Worm (Caenorhabditis elegans) whole organism, late embryonic: ENCODE results near the gene ZK1236.5.
A peak's percentile ranks its signal among the peaks of the same experiment; 100 is the strongest.

ENCODE experiments used
- C38D4.7 ChIP-seq: fragments of 200-800 bp; sonication (Bioruptor generic); optimal IDR thresholded peaks from 2 replicates; lab custom pipeline; 2018; ENCODE audit warnings: mild to moderate bottlenecking, missing genetic modification characterization, moderate library complexity, missing compliant biosample characterization
- F13H6.1 ChIP-seq: sonication (generic microtip); optimal IDR thresholded peaks from 2 replicates; lab custom pipeline; 2016; ENCODE audit warnings: missing genetic modification characterization, missing compliant biosample characterization
- ahr-1 ChIP-seq: sonication (generic microtip); optimal IDR thresholded peaks from 2 replicates; lab custom pipeline; 2016; ENCODE audit warnings: missing genetic modification characterization, missing compliant biosample characterization
- ama-1 ChIP-seq: fragments of 150-350 bp; optimal IDR thresholded peaks from 2 replicates; lab custom pipeline; 2014
- ceh-18 ChIP-seq: sonication (generic microtip); optimal IDR thresholded peaks from 2 replicates; lab custom pipeline; 2016; ENCODE audit warnings: missing genetic modification characterization, missing compliant biosample characterization
- ceh-19 ChIP-seq: fragments of 200-800 bp; sonication (Bioruptor generic); optimal IDR thresholded peaks from 2 replicates; lab custom pipeline; 2018; ENCODE audit warnings: mild to moderate bottlenecking, missing genetic modification characterization, missing compliant biosample characterization
- ceh-2 ChIP-seq: sonication (generic microtip); optimal IDR thresholded peaks from 2 replicates; lab custom pipeline; 2016; ENCODE audit warnings: missing genotype, missing genetic modification characterization, missing compliant biosample characterization
- ceh-22 ChIP-seq: sonication (generic microtip); optimal IDR thresholded peaks from 2 replicates; lab custom pipeline; 2017; ENCODE audit warnings: missing biosample characterization, missing genetic modification characterization
- ceh-24 ChIP-seq: sonication (generic microtip); optimal IDR thresholded peaks from 2 replicates; lab custom pipeline; 2016; ENCODE audit warnings: mild to moderate bottlenecking, missing genetic modification characterization, missing compliant biosample characterization
- ceh-30 ChIP-seq: fragments of 150-350 bp; optimal IDR thresholded peaks from 2 replicates; lab custom pipeline; 2014; ENCODE audit warnings: missing biosample characterization, missing genetic modification characterization
- ceh-31 ChIP-seq: sonication (generic microtip); optimal IDR thresholded peaks from 2 replicates; lab custom pipeline; 2016; ENCODE audit warnings: missing genetic modification characterization, missing compliant biosample characterization
- ceh-34 ChIP-seq: sonication (generic microtip); optimal IDR thresholded peaks from 2 replicates; lab custom pipeline; 2016; ENCODE audit warnings: mild to moderate bottlenecking, missing genetic modification characterization, missing compliant biosample characterization
- ceh-45 ChIP-seq: fragments of 200-800 bp; sonication (Bioruptor generic); IDR thresholded peaks from 2 replicates; pipeline ENCODE4 v1.3.6; 2022; ENCODE audit warnings: missing genetic modification reagents, missing genetic modification characterization, missing compliant biosample characterization
- ceh-48 ChIP-seq: sonication (generic microtip); optimal IDR thresholded peaks from 2 replicates; lab custom pipeline; 2016; ENCODE audit warnings: missing genetic modification characterization, inconsistent platforms, missing compliant biosample characterization
- ceh-9 ChIP-seq: sonication (generic microtip); optimal IDR thresholded peaks from 2 replicates; lab custom pipeline; 2016; ENCODE audit warnings: mild to moderate bottlenecking, missing genetic modification characterization, inconsistent platforms, missing compliant biosample characterization
- che-1 ChIP-seq: sonication (generic microtip); optimal IDR thresholded peaks from 2 replicates; lab custom pipeline; 2016; ENCODE audit warnings: mild to moderate bottlenecking, missing genetic modification characterization, missing compliant biosample characterization
- dve-1 ChIP-seq: sonication (generic microtip); optimal IDR thresholded peaks from 2 replicates; lab custom pipeline; 2017; ENCODE audit warnings: antibody characterized with exemption, mild to moderate bottlenecking, missing genetic modification characterization, missing compliant biosample characterization
- elt-2 ChIP-seq: sonication (generic microtip); optimal IDR thresholded peaks from 2 replicates; lab custom pipeline; 2016; ENCODE audit warnings: missing genetic modification reagents, missing genetic modification characterization, missing compliant biosample characterization
- ets-4 ChIP-seq: sonication (generic microtip); optimal IDR thresholded peaks from 2 replicates; lab custom pipeline; 2016; ENCODE audit warnings: missing genetic modification characterization, missing compliant biosample characterization
- eyg-1 ChIP-seq: sonication (generic microtip); optimal IDR thresholded peaks from 2 replicates; lab custom pipeline; 2016; ENCODE audit warnings: missing genotype, missing genetic modification characterization, missing compliant biosample characterization
- fax-1 ChIP-seq: sonication (generic microtip); optimal IDR thresholded peaks from 2 replicates; lab custom pipeline; 2016; ENCODE audit warnings: missing genotype, missing genetic modification characterization, missing compliant biosample characterization
- fkh-6 ChIP-seq: sonication (generic microtip); optimal IDR thresholded peaks from 2 replicates; lab custom pipeline; 2016; ENCODE audit warnings: missing genetic modification characterization, missing compliant biosample characterization
- gmeb-2 ChIP-seq: sonication (generic microtip); optimal IDR thresholded peaks from 2 replicates; lab custom pipeline; 2016; ENCODE audit warnings: missing genetic modification characterization, inconsistent platforms, missing compliant biosample characterization
- hlh-30 ChIP-seq: sonication (generic microtip); optimal IDR thresholded peaks from 2 replicates; lab custom pipeline; 2017; ENCODE audit warnings: antibody characterized with exemption, missing genetic modification characterization, missing compliant biosample characterization; ENCODE audit not compliant: insufficient read depth
- hlh-8 ChIP-seq: sonication (generic microtip); optimal IDR thresholded peaks from 2 replicates; lab custom pipeline; 2016; ENCODE audit warnings: missing genotype, missing genetic modification characterization, missing compliant biosample characterization
- lim-6 ChIP-seq: sonication (generic microtip); optimal IDR thresholded peaks from 2 replicates; lab custom pipeline; 2016; ENCODE audit warnings: missing genetic modification characterization, missing compliant biosample characterization
- lin-11 ChIP-seq: fragments of 200-800 bp; sonication (Bioruptor generic); optimal IDR thresholded peaks from 2 replicates; lab custom pipeline; 2018; ENCODE audit warnings: mild to moderate bottlenecking, missing genetic modification characterization, missing compliant biosample characterization
- madf-2 ChIP-seq: sonication (generic microtip); optimal IDR thresholded peaks from 2 replicates; lab custom pipeline; 2017; ENCODE audit warnings: missing genetic modification characterization, missing compliant biosample characterization
- mec-3 ChIP-seq: sonication (generic microtip); optimal IDR thresholded peaks from 2 replicates; lab custom pipeline; 2016; ENCODE audit warnings: borderline replicate concordance, missing genetic modification characterization, missing compliant biosample characterization
- nfya-1 ChIP-seq: sonication (generic microtip); optimal IDR thresholded peaks from 2 replicates; lab custom pipeline; 2017; ENCODE audit warnings: missing genetic modification characterization, mild to moderate bottlenecking, missing compliant biosample characterization, antibody characterized with exemption, moderate library complexity
- nhr-232 ChIP-seq: sonication (generic microtip); optimal IDR thresholded peaks from 2 replicates; lab custom pipeline; 2016; ENCODE audit warnings: missing genetic modification characterization, missing compliant biosample characterization
- npax-4 ChIP-seq: sonication (generic microtip); optimal IDR thresholded peaks from 2 replicates; lab custom pipeline; 2016; ENCODE audit warnings: missing genetic modification characterization, missing compliant biosample characterization
- odd-2 ChIP-seq: sonication (generic microtip); optimal IDR thresholded peaks from 2 replicates; lab custom pipeline; 2017; ENCODE audit warnings: antibody characterized with exemption, mild to moderate bottlenecking, missing genetic modification characterization, missing compliant biosample characterization
- pag-3 ChIP-seq: sonication (generic microtip); optimal IDR thresholded peaks from 2 replicates; lab custom pipeline; 2016; ENCODE audit warnings: missing compliant biosample characterization, missing genetic modification characterization, borderline replicate concordance
- pax-1 ChIP-seq: fragments of 150-350 bp; optimal IDR thresholded peaks from 2 replicates; lab custom pipeline; 2014; ENCODE audit warnings: missing biosample characterization, missing genetic modification characterization
- pros-1 ChIP-seq: fragments of 150-350 bp; optimal IDR thresholded peaks from 2 replicates; lab custom pipeline; 2014; ENCODE audit warnings: missing biosample characterization, missing genetic modification reagents, missing genetic modification characterization
- ref-2 ChIP-seq: sonication (generic microtip); optimal IDR thresholded peaks from 2 replicates; lab custom pipeline; 2016; ENCODE audit warnings: missing genetic modification characterization, missing compliant biosample characterization
- rnt-1 ChIP-seq: sonication (generic microtip); optimal IDR thresholded peaks from 2 replicates; lab custom pipeline; 2016; ENCODE audit warnings: missing genetic modification characterization, missing compliant biosample characterization
- sdc-2 ChIP-seq: sonication (generic microtip); optimal IDR thresholded peaks from 2 replicates; lab custom pipeline; 2016; ENCODE audit warnings: missing genotype, missing genetic modification characterization, missing compliant biosample characterization
- syd-9 ChIP-seq: sonication (generic microtip); optimal IDR thresholded peaks from 2 replicates; lab custom pipeline; 2016; ENCODE audit warnings: mild to moderate bottlenecking, missing genetic modification characterization, moderate library complexity, missing compliant biosample characterization
- ttx-3 ChIP-seq: sonication (generic microtip); optimal IDR thresholded peaks from 2 replicates; lab custom pipeline; 2016; ENCODE audit warnings: missing genetic modification reagents, missing genetic modification characterization, missing compliant biosample characterization
- unc-3 ChIP-seq, 2 experiments: fragments of 200-800 bp in 1 of 2; sonication (Bioruptor generic) in 1 of 2; sonication (generic microtip) in 1 of 2; conservative IDR thresholded peaks in 1 of 2; optimal IDR thresholded peaks in 1 of 2; 2 replicates each; pipeline versions ENCODE4 v1.3.6 to Lab custom; 2016 to 2022; ENCODE audit warnings: missing compliant biosample characterization in 2 of 2, missing genetic modification characterization in 2 of 2, missing genetic modification reagents in 1 of 2
- unc-55 ChIP-seq: sonication (generic microtip); optimal IDR thresholded peaks from 2 replicates; lab custom pipeline; 2017; ENCODE audit warnings: missing biosample characterization, missing genetic modification reagents, missing genetic modification characterization
- zip-5 ChIP-seq: sonication (generic microtip); optimal IDR thresholded peaks from 2 replicates; lab custom pipeline; 2016; ENCODE audit warnings: missing genetic modification characterization, missing compliant biosample characterization
- ztf-16 ChIP-seq: sonication (generic microtip); optimal IDR thresholded peaks from 2 replicates; lab custom pipeline; 2017; ENCODE audit warnings: missing genetic modification characterization, missing compliant biosample characterization

Gene ZK1236.5

ce11 chrIII:8425076-8425475 is 6.9 kb downstream of the ZK1236.5 start (continued):
- TF ChIP-seq ceh-45 (GFP tag; lab: Robert Waterston, UW) (no peak), C38D4.7 (GFP tag; lab: Kevin White, UChicago) (no peak), lin-11 (tag; lab: Kevin White, UChicago) (no peak), che-1 (tag; lab: Kevin White, UChicago) (no peak), ceh-19 (GFP tag; lab: Kevin White, UChicago) (no peak), ceh-2 (tag; lab: Kevin White, UChicago) (peak; percentile 43), zip-5 (tag; lab: Kevin White, UChicago) (no peak), ets-4 (tag; lab: Kevin White, UChicago) (no peak), fkh-6 (tag; lab: Kevin White, UChicago) (no peak), fax-1 (tag; lab: Kevin White, UChicago) (peak; percentile 5), hlh-30 (tag; lab: Kevin White, UChicago) (no peak), ceh-31 (tag; lab: Kevin White, UChicago) (peak; percentile 59), nfya-1 (peak; percentile 85), unc-3 (GFP tag; conservative IDR thresholded peaks at IDR 0.05; lab: Robert Waterston, UW) (no peak), unc-3 (tag; optimal IDR thresholded peaks at IDR 0.05; lab: Kevin White, UChicago) (no peak), syd-9 (tag; lab: Kevin White, UChicago) (no peak), ceh-34 (tag; lab: Kevin White, UChicago) (peak; percentile 46), ceh-18 (tag; lab: Kevin White, UChicago) (peak; percentile 59), ttx-3 (no peak), eyg-1 (tag; lab: Kevin White, UChicago) (no peak), npax-4 (tag; lab: Kevin White, UChicago) (no peak), ceh-22 (tag; lab: Kevin White, UChicago) (no peak), rnt-1 (tag; lab: Kevin White, UChicago) (no peak), ahr-1 (tag; lab: Kevin White, UChicago) (no peak), sdc-2 (tag; lab: Kevin White, UChicago) (peak; percentile 16), odd-2 (tag; lab: Kevin White, UChicago) (no peak), ztf-16 (tag; lab: Kevin White, UChicago) (no peak), dve-1 (tag; lab: Kevin White, UChicago) (no peak), ceh-24 (no peak), pros-1 (peak; percentile 10), unc-55 (peak; percentile 40), ama-1 (no peak), ceh-9 (tag; lab: Kevin White, UChicago) (no peak), hlh-8 (tag; lab: Kevin White, UChicago) (no peak), lim-6 (tag; lab: Kevin White, UChicago) (no peak), ref-2 (tag; lab: Kevin White, UChicago) (peak; percentile 58), ceh-48 (peak; percentile 14), madf-2 (tag; lab: Kevin White, UChicago) (no peak), gmeb-2 (tag; lab: Kevin White, UChicago) (no peak), nhr-232 (no peak), pax-1 (no peak), pag-3 (tag; lab: Kevin White, UChicago) (no peak), F13H6.1 (peak; percentile 32), elt-2 (peak; percentile 51), mec-3 (tag; lab: Kevin White, UChicago) (no peak), ceh-30 (tag; lab: Kevin White, UChicago) (no peak)
